Fruit fly (Drosophila melanogaster) whole organism, embryonic: Measurements from ENCODE around the gene Jhbp3.

Source experiments
- Awh ChIP-seq: fragments of 200-800 bp; sonication (Bioruptor generic); IDR thresholded peaks from 2 replicates; pipeline ENCODE4, ENCODE4 v1.3.6; 2022; ENCODE audit warnings: missing biosample characterization, missing genetic modification characterization
- Bgb ChIP-seq: fragments of 200-800 bp; sonication (Bioruptor generic); IDR thresholded peaks from 2 replicates; pipeline ENCODE4 v1.3.6; 2022; ENCODE audit warnings: missing biosample characterization, missing genetic modification characterization; ENCODE audit not compliant: partially characterized antibody
- CG11456 ChIP-seq: fragments of 200-800 bp; sonication (Bioruptor generic); IDR thresholded peaks from 3 replicates; pipeline ENCODE4 v1.3.6; 2022; ENCODE audit warnings: missing biosample characterization, missing genetic modification characterization
- CG11695 ChIP-seq: fragments of 200-800 bp; sonication (Bioruptor generic); IDR thresholded peaks from 3 replicates; pipeline ENCODE4 v1.3.6; 2022; ENCODE audit warnings: missing biosample characterization, missing genetic modification characterization
- CG15269 ChIP-seq: fragments of 200-800 bp; sonication (Bioruptor generic); optimal IDR thresholded peaks from 2 replicates; lab custom pipeline; 2018; ENCODE audit warnings: missing biosample characterization, mild to moderate bottlenecking, missing genetic modification characterization, moderate library complexity
- CG15696 ChIP-seq: fragments of 200-800 bp; sonication (Bioruptor generic); optimal IDR thresholded peaks from 2 replicates; lab custom pipeline; 2019; ENCODE audit warnings: missing biosample characterization, mild to moderate bottlenecking, missing genetic modification characterization, moderate library complexity
- CG2199 ChIP-seq: fragments of 200-800 bp; sonication (Bioruptor generic); IDR thresholded peaks from 3 replicates; pipeline ENCODE4 v1.3.6; 2022; ENCODE audit warnings: missing biosample characterization, missing genetic modification characterization
- CG3163 ChIP-seq: fragments of 200-800 bp; sonication (Bioruptor generic); optimal IDR thresholded peaks from 3 replicates; lab custom pipeline; 2016; ENCODE audit warnings: missing biosample characterization, missing genetic modification characterization
- CG9932 ChIP-seq: fragments of 200-800 bp; sonication (Bioruptor generic); IDR thresholded peaks from 2 replicates; pipeline ENCODE4 v1.3.6; 2022; ENCODE audit warnings: missing biosample characterization, missing genetic modification characterization
- Drgx ChIP-seq: fragments of 200-800 bp; sonication (Bioruptor generic); IDR thresholded peaks from 2 replicates; pipeline ENCODE4 v1.3.6; 2022; ENCODE audit warnings: missing biosample characterization, missing genetic modification characterization
- Eip74EF ChIP-seq, 2 experiments: fragments of 200-800 bp in 1 of 2; fragments of >200 bp in 1 of 2; sonication (Bioruptor generic) in 1 of 2; optimal IDR thresholded peaks; 2 replicates each; lab custom pipeline; 2017 to 2019; ENCODE audit warnings: missing biosample characterization in 2 of 2, missing genetic modification characterization in 2 of 2, mild to moderate bottlenecking in 1 of 2, moderate library complexity in 1 of 2
- Hr39 ChIP-seq: fragments of >200 bp; optimal IDR thresholded peaks from 2 replicates; lab custom pipeline; 2017
- Med ChIP-seq: fragments of 200-800 bp; sonication (Bioruptor generic); peaks from one replicate; lab custom pipeline; 2016; ENCODE audit warnings: missing biosample characterization, missing genetic modification characterization, mild to moderate bottlenecking, inconsistent platforms, moderate library complexity
- Sox102F ChIP-seq: fragments of 200-800 bp; sonication (Bioruptor generic); optimal IDR thresholded peaks from 2 replicates; lab custom pipeline; 2018; ENCODE audit warnings: missing biosample characterization, mild to moderate bottlenecking, missing genetic modification characterization, moderate library complexity
- TFAM ChIP-seq: fragments of 200-800 bp; sonication (Bioruptor generic); optimal IDR thresholded peaks from 2 replicates; lab custom pipeline; 2017; ENCODE audit warnings: missing biosample characterization, missing genetic modification characterization, inconsistent platforms
- abd-A ChIP-seq: fragments of 200-800 bp; sonication (Bioruptor generic); optimal IDR thresholded peaks from 3 replicates; lab custom pipeline; 2019; ENCODE audit warnings: missing biosample characterization, mild to moderate bottlenecking, missing genetic modification characterization, moderate library complexity
- chinmo ChIP-seq: fragments of 200-800 bp; sonication (Bioruptor generic); IDR thresholded peaks from 4 replicates; pipeline ENCODE4 v1.3.6; 2022; ENCODE audit warnings: missing biosample characterization, missing genetic modification characterization; ENCODE audit not compliant: partially characterized antibody
- crol ChIP-seq: fragments of 200-800 bp; sonication (Bioruptor generic); IDR thresholded peaks from 2 replicates; pipeline ENCODE4 v1.3.6; 2022; ENCODE audit warnings: missing biosample characterization, missing genetic modification characterization
- disco-r ChIP-seq: fragments of 200-800 bp; sonication (Bioruptor generic); optimal IDR thresholded peaks from 2 replicates; lab custom pipeline; 2016; ENCODE audit warnings: missing biosample characterization, missing genetic modification characterization
- ftz-f1 ChIP-seq: fragments of 200-800 bp; sonication (Bioruptor generic); optimal IDR thresholded peaks from 2 replicates; lab custom pipeline; 2016; ENCODE audit warnings: missing biosample characterization, missing genetic modification characterization
- gcm ChIP-seq: fragments of 200-800 bp; sonication (Bioruptor generic); optimal IDR thresholded peaks from 2 replicates; lab custom pipeline; 2019; ENCODE audit warnings: missing biosample characterization, mild to moderate bottlenecking, missing genetic modification characterization, moderate library complexity
- grn ChIP-seq: fragments of 200-800 bp; sonication (Bioruptor generic); optimal IDR thresholded peaks from 3 replicates; lab custom pipeline; 2017; ENCODE audit warnings: missing biosample characterization, missing genetic modification characterization
- her ChIP-seq: fragments of 200-800 bp; sonication (Bioruptor generic); optimal IDR thresholded peaks from 2 replicates; lab custom pipeline; 2016; ENCODE audit warnings: missing biosample characterization, missing genetic modification characterization
- hkb ChIP-seq, 2 experiments: fragments of 200-800 bp in 1 of 2; fragments of >200 bp in 1 of 2; sonication (Bioruptor generic) in 1 of 2; IDR thresholded peaks in 1 of 2; optimal IDR thresholded peaks in 1 of 2; 2 replicates each; pipeline versions ENCODE4 v1.3.6 to Lab custom; 2017 to 2022; ENCODE audit warnings: missing biosample characterization in 1 of 2, missing genetic modification characterization in 1 of 2
- lab ChIP-seq: fragments of 200-800 bp; sonication (Bioruptor generic); optimal IDR thresholded peaks from 3 replicates; lab custom pipeline; 2017; ENCODE audit warnings: missing biosample characterization, missing genetic modification characterization, mild to moderate bottlenecking, moderate library complexity, missing genetic modification reagents
- oc ChIP-seq: fragments of 200-800 bp; sonication (Bioruptor generic); optimal IDR thresholded peaks from 2 replicates; lab custom pipeline; 2018; ENCODE audit warnings: missing biosample characterization, mild to moderate bottlenecking, missing genetic modification characterization, moderate library complexity
- pfk ChIP-seq: fragments of 200-800 bp; sonication (Bioruptor generic); optimal IDR thresholded peaks from 2 replicates; lab custom pipeline; 2018; ENCODE audit warnings: missing biosample characterization, mild to moderate bottlenecking, missing genetic modification characterization, moderate library complexity
- pnt ChIP-seq: fragments of 200-800 bp; sonication (Bioruptor generic); optimal IDR thresholded peaks from 3 replicates; lab custom pipeline; 2016; ENCODE audit warnings: missing biosample characterization, missing genetic modification characterization
- prd ChIP-seq, 3 experiments: fragments of >200 bp in 2 of 3; fragments of 200-800 bp in 1 of 3; sonication (Bioruptor generic) in 1 of 3; optimal IDR thresholded peaks in 2 of 3; IDR thresholded peaks in 1 of 3; 2 replicates in 2 of 3; 3 replicates in 1 of 3; pipeline versions ENCODE4 v1.3.6 to Lab custom; 2017 to 2022; ENCODE audit warnings: missing biosample characterization in 1 of 3, missing genetic modification characterization in 1 of 3
- scrt ChIP-seq: fragments of 200-800 bp; sonication (Bioruptor generic); optimal IDR thresholded peaks from 2 replicates; lab custom pipeline; 2018; ENCODE audit warnings: missing biosample characterization, mild to moderate bottlenecking, missing genetic modification characterization, moderate library complexity
- sd ChIP-seq: fragments of 200-800 bp; sonication (Bioruptor generic); optimal IDR thresholded peaks from 3 replicates; lab custom pipeline; 2018; ENCODE audit warnings: missing biosample characterization, mild to moderate bottlenecking, missing genetic modification characterization, moderate library complexity
- sens ChIP-seq: fragments of 200-800 bp; sonication (Bioruptor generic); peaks from one replicate; lab custom pipeline; 2016; ENCODE audit warnings: missing biosample characterization, missing genetic modification characterization
- stc ChIP-seq: fragments of 200-800 bp; sonication (Bioruptor generic); IDR thresholded peaks from 2 replicates; pipeline ENCODE4 v1.3.6; 2022; ENCODE audit warnings: missing biosample characterization, missing genetic modification characterization
- vvl ChIP-seq: fragments of 200-800 bp; sonication (Bioruptor generic); IDR thresholded peaks from 2 replicates; pipeline ENCODE4 v1.3.6; 2022; ENCODE audit warnings: missing biosample characterization, missing genetic modification characterization
- z ChIP-seq: fragments of 200-800 bp; sonication (Bioruptor generic); IDR thresholded peaks from 3 replicates; pipeline ENCODE4 v1.3.6; 2022; ENCODE audit warnings: missing biosample characterization, missing genetic modification characterization

Jhbp3 gene

DNA sequence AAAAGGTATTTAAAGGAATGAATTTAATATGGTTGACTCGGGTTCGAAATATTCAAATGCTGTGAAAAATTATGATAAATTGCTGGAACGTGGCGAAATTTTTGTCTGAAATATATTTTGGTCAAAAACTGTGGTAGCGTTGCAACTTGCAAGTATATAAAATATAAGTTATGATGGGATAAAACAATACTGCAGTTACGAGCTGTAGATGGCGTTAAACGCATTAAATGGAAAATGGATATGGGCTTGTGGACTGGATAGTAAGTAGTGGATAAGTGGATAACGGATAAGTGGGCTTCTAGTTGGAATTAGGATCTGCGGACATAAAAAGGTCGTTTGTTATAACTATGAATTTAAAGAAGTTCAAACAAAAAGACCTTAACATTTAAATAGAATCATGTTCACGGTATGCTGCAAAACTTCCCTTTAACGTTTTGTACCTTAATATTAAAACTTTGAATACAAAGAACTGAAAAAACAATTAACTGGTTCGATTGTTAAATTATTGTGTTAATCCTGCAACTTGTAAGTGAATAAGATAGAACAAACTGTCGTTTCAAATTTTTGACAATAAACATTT, 14.2 kb upstream of the Jhbp3 start (continued):
- TF ChIP-seq TFAM (GFP tag; lab: Kevin White, UChicago) (no peak), pnt (GFP tag; lab: Kevin White, UChicago) (no peak)

DNA sequence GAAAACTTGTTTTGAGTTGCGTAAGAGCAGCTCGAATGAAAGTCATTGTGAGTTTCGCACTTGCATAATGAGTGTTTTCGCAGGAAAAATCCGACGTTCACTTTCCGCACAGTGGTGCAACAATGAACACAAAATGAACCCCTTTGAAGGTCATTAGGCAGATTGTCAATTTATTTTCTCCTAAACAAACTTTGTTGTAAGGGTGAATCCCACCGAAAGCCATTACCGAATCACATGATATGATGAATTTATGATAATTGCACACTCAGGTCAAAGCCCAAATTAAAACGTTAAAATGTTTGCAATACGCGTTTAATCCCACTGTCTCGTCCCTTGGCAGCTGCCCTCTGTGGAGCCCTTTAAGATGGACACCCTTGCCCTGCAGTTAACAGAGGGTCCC, 12.2 kb upstream of the Jhbp3 start:
- TF ChIP-seq CG11456 (GFP tag; lab: Robert Waterston, UW) (0 out of 3 replicates have a peak, but pooled peaks have one; percentile 51), CG11695 (0 out of 3 replicates have a peak, but pooled peaks have one; percentile 12), hkb (optimal IDR thresholded peaks at IDR 0.05; lab: Kevin White, UChicago) (no peak), hkb (GFP tag; IDR thresholded peaks at IDR 0.05; lab: Robert Waterston, UW) (0 out of 2 replicates have a peak, but pooled peaks have one; percentile 18), prd (optimal IDR thresholded peaks at IDR 0.05; lab: Kevin White, UChicago) (no peak), prd (GFP tag; IDR thresholded peaks at IDR 0.05; lab: Robert Waterston, UW) (no peak), sens (GFP tag; lab: Kevin White, UChicago) (peak; percentile 46), Med (GFP tag; lab: Kevin White, UChicago) (peak; percentile 35), Drgx (0 out of 2 replicates have a peak, but pooled peaks have one; percentile 17), disco-r (no peak)

DNA sequence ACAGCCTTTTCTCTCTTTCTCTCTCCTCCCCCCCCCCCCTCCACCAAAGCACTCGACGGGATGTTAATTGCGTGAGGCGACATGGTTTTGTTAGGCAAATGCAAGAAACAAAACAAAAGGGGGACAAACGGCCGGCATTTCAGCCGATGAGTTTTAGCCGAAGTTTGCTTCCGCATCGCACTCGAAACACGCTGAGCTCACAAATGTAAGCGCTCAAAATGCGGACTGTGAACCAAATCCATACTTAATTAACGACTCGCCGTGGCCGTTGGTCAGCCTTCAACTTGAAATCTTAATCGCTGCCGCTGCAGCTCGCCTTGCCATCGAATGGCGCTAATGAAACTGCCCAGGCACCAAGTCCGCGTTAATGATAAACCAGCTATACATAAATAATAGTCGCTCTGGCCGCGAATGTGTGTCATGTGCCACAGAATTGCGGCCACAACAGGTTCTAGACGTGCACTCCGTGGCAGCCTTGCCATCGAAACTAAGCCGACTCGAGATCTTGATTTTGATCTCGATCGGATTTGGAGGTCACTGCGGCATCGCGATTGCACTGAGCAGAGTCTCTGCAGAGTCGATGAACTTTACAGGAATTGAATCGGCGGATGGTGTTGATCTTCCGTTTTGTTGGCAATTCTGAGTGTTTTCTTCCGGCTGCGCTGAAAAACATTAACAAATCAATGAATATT, 11.3 kb upstream of the Jhbp3 start:
- TF ChIP-seq Eip74EF (GFP tag; optimal IDR thresholded peaks at IDR 0.05; lab: Kevin White, UChicago) (peak in 1 of 2 experiments; percentile 90), pfk (GFP tag; lab: Kevin White, UChicago) (no peak), grn (GFP tag; lab: Kevin White, UChicago) (peak; percentile 60), sd (tag; lab: Kevin White, UChicago) (peak; percentile 11), scrt (GFP tag; lab: Kevin White, UChicago) (no peak), CG2199 (GFP tag; lab: Robert Waterston, UW) (0 out of 3 replicates have a peak, but pooled peaks have one; percentile 14), z (GFP tag; lab: Robert Waterston, UW) (peak; percentile 69; the same call in 1 of the 3 replicates), CG15269 (tag; lab: Kevin White, UChicago) (peak; percentile 67), crol (peak; percentile 26; the same call in 1 of the 2 replicates), gcm (GFP tag; lab: Kevin White, UChicago) (no peak), ftz-f1 (GFP tag; lab: Kevin White, UChicago) (peak; percentile 44), chinmo (GFP tag; lab: Robert Waterston, UW) (peak; percentile 87; the same call in 3 of the 4 replicates), CG9932 (GFP tag; lab: Robert Waterston, UW) (no peak), stc (GFP tag; lab: Robert Waterston, UW) (0 out of 2 replicates have a peak, but pooled peaks have one; percentile 12), her (GFP tag; lab: Kevin White, UChicago) (no peak), oc (tag; lab: Kevin White, UChicago) (peak; percentile 41), vvl (GFP tag; lab: Robert Waterston, UW) (peak; percentile 61; the same call in 1 of the 2 replicates), Awh (GFP tag; lab: Robert Waterston, UW) (peak; percentile 33; the same call in 1 of the 2 replicates), Hr39 (lab: Kevin White, UChicago) (no peak), abd-A (tag; lab: Kevin White, UChicago) (peak; percentile 43)

- TF ChIP-seq Bgb (GFP tag; lab: Robert Waterston, UW) (no peak), CG3163 (GFP tag; lab: Kevin White, UChicago) (no peak), CG15696 (tag; lab: Kevin White, UChicago) (no peak), Sox102F (GFP tag; lab: Kevin White, UChicago) (no peak), chinmo (GFP tag; lab: Robert Waterston, UW) (peak; percentile 69; the same call in 1 of the 4 replicates), gcm (GFP tag; lab: Kevin White, UChicago) (peak; percentile 34), lab (GFP tag; lab: Kevin White, UChicago) (no peak)
Measured at dm6 chr3R:4965145-4965544, 10.1 kb upstream of the Jhbp3 start, which contains the start of gene Jhbp1. TSS of gene Jhbp1 (plus strand) at chr3R:4965445.
